Worm (Caenorhabditis elegans): Measurements from ENCODE around the gene pxl-1.

pxl-1 gene

ce11 chrIII:5843662-5844061 lies 52.2 kb downstream of the pxl-1 start (continued):
- no peak for TF ChIP-seq ceh-90 (tag; optimal IDR thresholded peaks at IDR 0.05)
- TF ChIP-seq fkh-8 (tag; optimal IDR thresholded peaks at IDR 0.05) = peak; percentile 10
- TF ChIP-seq vab-15 (tag; optimal IDR thresholded peaks at IDR 0.05) = no peak
- no peak for TF ChIP-seq nhr-90 (tag; optimal IDR thresholded peaks at IDR 0.05; ENCODE audit: poor library complexity)
- no peak for TF ChIP-seq lin-15B (tag; optimal IDR thresholded peaks at IDR 0.05)
- TF ChIP-seq aly-2 (tag; optimal IDR thresholded peaks at IDR 0.05) = no peak
- TF ChIP-seq C16A3.4 (tag; optimal IDR thresholded peaks at IDR 0.05) = no peak
- TF ChIP-seq C34B4.2 (tag; optimal IDR thresholded peaks at IDR 0.05) = no peak
- no peak for TF ChIP-seq nhr-76 (tag; optimal IDR thresholded peaks at IDR 0.05)
- 0 out of 2 replicates have a peak, but pooled peaks have one; percentile 2 for TF ChIP-seq nhr-19 (GFP tag; conservative IDR thresholded peaks at IDR 0.05)
- TF ChIP-seq alr-1 (tag; optimal IDR thresholded peaks at IDR 0.05; ENCODE audit: borderline replicate concordance) = no peak

- TF ChIP-seq sptf-1 (tag; optimal IDR thresholded peaks at IDR 0.05) (no peak), zag-1 (tag; optimal IDR thresholded peaks at IDR 0.05) (no peak), ztf-4 (tag; optimal IDR thresholded peaks at IDR 0.05) (no peak), xbp-1 (tag; optimal IDR thresholded peaks at IDR 0.05) (no peak), isw-1 (GFP tag; IDR thresholded peaks at IDR 0.05) (no peak), ztf-11 (tag; optimal IDR thresholded peaks at IDR 0.05) (no peak), ceh-90 (tag; optimal IDR thresholded peaks at IDR 0.05) (no peak), nhr-85 (tag) (peak; percentile 44), blmp-1 (tag; optimal IDR thresholded peaks at IDR 0.05) (no peak), tbx-2 (tag; optimal IDR thresholded peaks at IDR 0.05) (no peak), jun-1 (tag; optimal IDR thresholded peaks at IDR 0.05) (no peak), nhr-84 (tag; optimal IDR thresholded peaks at IDR 0.05) (no peak), swsn-7 (tag; optimal IDR thresholded peaks at IDR 0.05) (no peak), unc-86 (tag; optimal IDR thresholded peaks at IDR 0.05) (no peak), nhr-237 (tag; optimal IDR thresholded peaks at IDR 0.05) (no peak), fkh-4 (tag; optimal IDR thresholded peaks at IDR 0.05; ENCODE audit: borderline replicate concordance) (no peak), pqm-1 (tag; optimal IDR thresholded peaks at IDR 0.05) (no peak), egl-13 (tag; optimal IDR thresholded peaks at IDR 0.05) (no peak), lin-35 (GFP tag; optimal IDR thresholded peaks at IDR 0.05) (peak in 1 of 2 experiments; percentile 4), grh-1 (GFP tag; IDR thresholded peaks at IDR 0.05) (0 out of 2 replicates have a peak, but pooled peaks have one; percentile 27), nhr-77 (tag; optimal IDR thresholded peaks at IDR 0.05) (no peak), aly-2 (tag; optimal IDR thresholded peaks at IDR 0.05) (no peak), nhr-71 (tag; optimal IDR thresholded peaks at IDR 0.05) (peak; percentile 9), hlh-4 (tag; optimal IDR thresholded peaks at IDR 0.05) (no peak), aha-1 (tag; optimal IDR thresholded peaks at IDR 0.05) (no peak), ama-1 (optimal IDR thresholded peaks at IDR 0.05) (no peak), ceh-88 (GFP tag; IDR thresholded peaks at IDR 0.05) (no peak), lin-39 (tag; optimal IDR thresholded peaks at IDR 0.05) (no peak), hlh-17 (GFP tag; optimal IDR thresholded peaks at IDR 0.05; ENCODE audit: borderline replicate concordance) (no peak), zip-4 (GFP tag; optimal IDR thresholded peaks at IDR 0.05) (no peak), nhr-20 (tag; optimal IDR thresholded peaks at IDR 0.05) (no peak), lin-14 (GFP tag; optimal IDR thresholded peaks at IDR 0.05) (peak; percentile 53), nhr-11 (tag; optimal IDR thresholded peaks at IDR 0.05) (no peak), dsc-1 (tag; optimal IDR thresholded peaks at IDR 0.05) (no peak), ets-5 (GFP tag; IDR thresholded peaks at IDR 0.05) (no peak), nhr-76 (tag; optimal IDR thresholded peaks at IDR 0.05) (no peak), Y116A8C.19 (tag; optimal IDR thresholded peaks at IDR 0.05; ENCODE audit: borderline replicate concordance) (no peak), ceh-82 (tag; optimal IDR thresholded peaks at IDR 0.05) (no peak), sup-37 (GFP tag; optimal IDR thresholded peaks at IDR 0.05) (no peak), C16A3.4 (tag; optimal IDR thresholded peaks at IDR 0.05) (no peak), fkh-10 (GFP tag; optimal IDR thresholded peaks at IDR 0.05) (no peak), fos-1 (tag; optimal IDR thresholded peaks at IDR 0.05) (no peak), efl-1 (optimal IDR thresholded peaks at IDR 0.05) (no peak), efl-1 (GFP tag; optimal IDR thresholded peaks at IDR 0.05 in 1 of 2) (peak in 1 of 2 experiments; percentile 51), nhr-28 (tag; optimal IDR thresholded peaks at IDR 0.05) (no peak), elt-2 (tag; optimal IDR thresholded peaks at IDR 0.05) (no peak)
These were observed 52.9 kb downstream of the pxl-1 start for ce11 chrIII:5842920-5843319.

Data from whole organism, L1 larva.